Worm (Caenorhabditis elegans) whole organism, mixed stage, embryonic: ENCODE data around the gene nhr-139.

ENCODE experiments used
- M03D4.4 ChIP-seq: sonication (generic microtip); optimal IDR thresholded peaks from 2 replicates; lab custom pipeline; 2017; ENCODE audit warnings: mild to moderate bottlenecking, missing genetic modification characterization, missing compliant biosample characterization
- bed-3 ChIP-seq: fragments of 200-800 bp; sonication (Bioruptor generic); optimal IDR thresholded peaks from 3 replicates; lab custom pipeline; 2018; ENCODE audit warnings: mild to moderate bottlenecking, missing genetic modification characterization, moderate library complexity, missing compliant biosample characterization
- blmp-1 ChIP-seq: fragments of 150-350 bp; optimal IDR thresholded peaks from 2 replicates; lab custom pipeline; 2014; ENCODE audit warnings: missing biosample characterization, missing genetic modification characterization
- ceh-39 ChIP-seq: fragments of 150-350 bp; optimal IDR thresholded peaks from 2 replicates; lab custom pipeline; 2014; ENCODE audit warnings: missing biosample characterization, missing genetic modification characterization
- ceh-83 ChIP-seq: fragments of 200-800 bp; sonication (Bioruptor generic); optimal IDR thresholded peaks from 2 replicates; lab custom pipeline; 2018; ENCODE audit warnings: mild to moderate bottlenecking, missing genetic modification characterization, missing compliant biosample characterization
- ces-1 ChIP-seq: fragments of 150-350 bp; optimal IDR thresholded peaks from 2 replicates; lab custom pipeline; 2014; ENCODE audit warnings: missing biosample characterization, missing genetic modification reagents, missing genetic modification characterization
- cnd-1 ChIP-seq: fragments of 200-800 bp; sonication (Bioruptor generic); optimal IDR thresholded peaks from 2 replicates; lab custom pipeline; 2018; ENCODE audit warnings: mild to moderate bottlenecking, missing genetic modification characterization, missing compliant biosample characterization
- drap-1 ChIP-seq: fragments of 200-800 bp; sonication (Bioruptor generic); optimal IDR thresholded peaks from 3 replicates; lab custom pipeline; 2018; ENCODE audit warnings: mild to moderate bottlenecking, missing genetic modification characterization, missing compliant biosample characterization
- elt-1 ChIP-seq: sonication (generic microtip); optimal IDR thresholded peaks from 2 replicates; lab custom pipeline; 2017; ENCODE audit warnings: missing genetic modification characterization, mild to moderate bottlenecking, missing compliant biosample characterization, antibody characterized with exemption, moderate library complexity, borderline replicate concordance; ENCODE audit not compliant: insufficient read depth
- elt-3 ChIP-seq: fragments of 150-350 bp; optimal IDR thresholded peaks from 2 replicates; lab custom pipeline; 2014; ENCODE audit warnings: missing biosample characterization, missing genetic modification characterization
- flh-1 ChIP-seq: fragments of 200-800 bp; sonication (Bioruptor generic); optimal IDR thresholded peaks from 2 replicates; lab custom pipeline; 2018; ENCODE audit warnings: mild to moderate bottlenecking, missing genetic modification characterization, moderate library complexity, missing compliant biosample characterization
- ham-2 ChIP-seq: fragments of 200-800 bp; sonication (Bioruptor generic); optimal IDR thresholded peaks from 2 replicates; lab custom pipeline; 2018; ENCODE audit warnings: mild to moderate bottlenecking, missing genetic modification characterization, missing compliant biosample characterization
- hlh-1 ChIP-seq: fragments of 150-350 bp; optimal IDR thresholded peaks from 2 replicates; lab custom pipeline; 2014; ENCODE audit warnings: missing biosample characterization, missing genetic modification reagents, missing genetic modification characterization
- lin-13 ChIP-seq: fragments of 150-350 bp; optimal IDR thresholded peaks from 2 replicates; lab custom pipeline; 2014; ENCODE audit warnings: missing biosample characterization, missing genetic modification characterization
- lin-32 ChIP-seq: fragments of 200-800 bp; sonication (Bioruptor generic); optimal IDR thresholded peaks from 2 replicates; lab custom pipeline; 2018; ENCODE audit warnings: mild to moderate bottlenecking, missing genetic modification characterization, missing compliant biosample characterization
- lsy-2 ChIP-seq: fragments of 150-350 bp; optimal IDR thresholded peaks from 2 replicates; lab custom pipeline; 2014; ENCODE audit warnings: missing biosample characterization, missing genetic modification characterization
- mep-1 ChIP-seq: fragments of 150-350 bp; optimal IDR thresholded peaks from 2 replicates; lab custom pipeline; 2017; ENCODE audit warnings: missing biosample characterization, missing genetic modification reagents, missing genetic modification characterization, inconsistent platforms
- mls-2 ChIP-seq: sonication (generic microtip); optimal IDR thresholded peaks from 2 replicates; lab custom pipeline; 2016; ENCODE audit warnings: mild to moderate bottlenecking, missing genetic modification characterization, moderate library complexity, missing compliant biosample characterization
- nhr-12 ChIP-seq: fragments of 150-350 bp; optimal IDR thresholded peaks from 2 replicates; lab custom pipeline; 2014; ENCODE audit warnings: missing biosample characterization, missing genetic modification characterization
- nhr-2 ChIP-seq: fragments of 150-350 bp; optimal IDR thresholded peaks from 2 replicates; lab custom pipeline; 2014; ENCODE audit warnings: missing biosample characterization, missing genetic modification characterization
- nhr-237 ChIP-seq: fragments of 150-350 bp; optimal IDR thresholded peaks from 2 replicates; lab custom pipeline; 2014; ENCODE audit warnings: missing biosample characterization, missing genetic modification characterization
- nhr-28 ChIP-seq: fragments of 150-350 bp; optimal IDR thresholded peaks from 2 replicates; lab custom pipeline; 2014; ENCODE audit warnings: missing biosample characterization, missing genetic modification characterization
- nhr-76 ChIP-seq: sonication (generic microtip); optimal IDR thresholded peaks from 2 replicates; lab custom pipeline; 2017; ENCODE audit warnings: missing biosample characterization, missing genetic modification characterization
- pha-4 ChIP-seq: fragments of 150-350 bp; optimal IDR thresholded peaks from 2 replicates; lab custom pipeline; 2018; ENCODE audit warnings: missing biosample characterization, missing genetic modification reagents, missing genetic modification characterization
- sem-2 ChIP-seq: fragments of 200-800 bp; sonication (Bioruptor generic); optimal IDR thresholded peaks from 2 replicates; lab custom pipeline; 2018; ENCODE audit warnings: mild to moderate bottlenecking, missing genetic modification characterization, missing compliant biosample characterization
- snpc-4 ChIP-seq: fragments of 150-350 bp; optimal IDR thresholded peaks from 2 replicates; lab custom pipeline; 2014; ENCODE audit warnings: missing biosample characterization, missing genetic modification characterization
- sptf-1 ChIP-seq: sonication (generic microtip); optimal IDR thresholded peaks from 2 replicates; lab custom pipeline; 2017; ENCODE audit warnings: mild to moderate bottlenecking, missing genetic modification characterization, moderate library complexity, missing compliant biosample characterization
- unc-120 ChIP-seq: sonication (generic microtip); optimal IDR thresholded peaks from 2 replicates; lab custom pipeline; 2017; ENCODE audit warnings: missing genetic modification characterization, missing compliant biosample characterization; ENCODE audit not compliant: poor library complexity, severe bottlenecking
- unc-39 ChIP-seq: fragments of 150-350 bp; optimal IDR thresholded peaks from 2 replicates; lab custom pipeline; 2014; ENCODE audit warnings: missing biosample characterization, missing genetic modification characterization
- unc-62 ChIP-seq: fragments of 150-350 bp; optimal IDR thresholded peaks from 2 replicates; lab custom pipeline; 2014; ENCODE audit warnings: missing biosample characterization, missing genetic modification reagents, missing genetic modification characterization
- zip-8 ChIP-seq: fragments of 150-350 bp; optimal IDR thresholded peaks from 2 replicates; lab custom pipeline; 2014; ENCODE audit warnings: missing biosample characterization, missing genetic modification characterization

The nhr-139 gene

ce11 chrV:6982813-6983212 is 4.8 kb downstream of the nhr-139 start, which contains the start of gene nhr-161:
Gene nhr-161 (minus strand): TSS chrV:6982913.
- TF ChIP-seq mls-2 (tag; lab: Kevin White, UChicago), result no peak
- no peak for TF ChIP-seq ham-2 (GFP tag; lab: Kevin White, UChicago)
- no peak for TF ChIP-seq bed-3
- TF ChIP-seq nhr-76 (tag; lab: Kevin White, UChicago), result no peak
- no peak for TF ChIP-seq nhr-12
- no peak for TF ChIP-seq lin-32
- no peak for TF ChIP-seq blmp-1 (tag; lab: Kevin White, UChicago)
- TF ChIP-seq M03D4.4 (tag; lab: Kevin White, UChicago), result no peak
- TF ChIP-seq snpc-4 (tag; lab: Kevin White, UChicago), result no peak
- no peak for TF ChIP-seq nhr-28
- no peak for TF ChIP-seq nhr-2 (tag; lab: Kevin White, UChicago)
- no peak for TF ChIP-seq ces-1 (GFP tag; lab: Kevin White, UChicago)
- no peak for TF ChIP-seq sptf-1 (tag; lab: Kevin White, UChicago)
- no peak for TF ChIP-seq ceh-39 (tag; lab: Kevin White, UChicago)

- no peak for TF ChIP-seq lsy-2 (tag; lab: Kevin White, UChicago)
- TF ChIP-seq ceh-39 (tag; lab: Kevin White, UChicago), result no peak
- no peak for TF ChIP-seq blmp-1 (tag; lab: Kevin White, UChicago)
- TF ChIP-seq zip-8 (tag; lab: Kevin White, UChicago), result no peak
- no peak for TF ChIP-seq cnd-1 (tag; lab: Kevin White, UChicago)
- no peak for TF ChIP-seq sem-2 (GFP tag; lab: Kevin White, UChicago)
- no peak for TF ChIP-seq ceh-83 (GFP tag; lab: Kevin White, UChicago)
- no peak for TF ChIP-seq M03D4.4 (tag; lab: Kevin White, UChicago)
- no peak for TF ChIP-seq elt-1
- no peak for TF ChIP-seq hlh-1 (tag; lab: Kevin White, UChicago)
- TF ChIP-seq lin-32, result no peak
- no peak for TF ChIP-seq pha-4
- TF ChIP-seq ces-1 (GFP tag; lab: Kevin White, UChicago), result no peak
- TF ChIP-seq nhr-237 (tag; lab: Kevin White, UChicago), result no peak
- TF ChIP-seq ham-2 (GFP tag; lab: Kevin White, UChicago), result no peak
These were observed 8.6 kb downstream of the nhr-139 start, which contains the start of gene sre-12 for ce11 chrV:6979019-6979418. Gene sre-12 (minus strand): TSS chrV:6979119.

DNA sequence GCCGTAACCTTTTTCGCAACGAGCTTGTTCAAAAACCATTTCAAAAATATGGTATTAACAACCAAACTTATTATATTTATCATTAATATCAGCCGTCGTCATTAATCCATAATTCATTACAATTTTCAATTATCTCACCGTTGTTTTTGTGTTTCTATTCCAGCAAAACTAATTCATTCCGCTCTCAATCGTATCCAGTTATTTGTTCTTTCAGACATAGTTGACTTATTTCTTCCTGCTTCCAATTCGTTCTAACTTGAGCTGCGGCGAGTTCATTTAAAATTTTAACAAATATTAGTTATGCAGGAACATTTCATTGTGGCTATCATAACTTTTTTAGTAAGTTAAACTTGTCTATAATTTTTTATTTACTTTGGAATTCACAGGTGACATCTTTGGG is 11.5 kb downstream of the nhr-139 start, which contains the start of gene srx-16:
Gene srx-16 (plus strand): TSS at position 301 of the 400 bp plus-strand sequence.
- TF ChIP-seq ces-1 (GFP tag; lab: Kevin White, UChicago) (no peak), lin-32 (no peak), bed-3 (no peak), lin-13 (tag; lab: Kevin White, UChicago) (no peak), nhr-12 (no peak), mls-2 (tag; lab: Kevin White, UChicago) (no peak), lsy-2 (tag; lab: Kevin White, UChicago) (no peak), drap-1 (GFP tag; lab: Kevin White, UChicago) (no peak), pha-4 (no peak), sem-2 (GFP tag; lab: Kevin White, UChicago) (no peak), snpc-4 (tag; lab: Kevin White, UChicago) (no peak), elt-3 (tag; lab: Kevin White, UChicago) (no peak), elt-1 (no peak)

- no peak for TF ChIP-seq nhr-237 (tag; lab: Kevin White, UChicago)
- no peak for TF ChIP-seq mep-1
- no peak for TF ChIP-seq lin-32
- no peak for TF ChIP-seq ceh-39 (tag; lab: Kevin White, UChicago)
- no peak for TF ChIP-seq unc-120 (tag; lab: Kevin White, UChicago)
- no peak for TF ChIP-seq mls-2 (tag; lab: Kevin White, UChicago)
- no peak for TF ChIP-seq sem-2 (GFP tag; lab: Kevin White, UChicago)
- TF ChIP-seq zip-8 (tag; lab: Kevin White, UChicago), result no peak
- TF ChIP-seq sptf-1 (tag; lab: Kevin White, UChicago), result no peak
- TF ChIP-seq unc-39, result no peak
- no peak for TF ChIP-seq M03D4.4 (tag; lab: Kevin White, UChicago)
These were observed 16.0 kb downstream of the nhr-139 start, which contains the start of gene srx-59 for ce11 chrV:6971567-6971966. Gene srx-59 (plus strand): TSS chrV:6971867.

DNA sequence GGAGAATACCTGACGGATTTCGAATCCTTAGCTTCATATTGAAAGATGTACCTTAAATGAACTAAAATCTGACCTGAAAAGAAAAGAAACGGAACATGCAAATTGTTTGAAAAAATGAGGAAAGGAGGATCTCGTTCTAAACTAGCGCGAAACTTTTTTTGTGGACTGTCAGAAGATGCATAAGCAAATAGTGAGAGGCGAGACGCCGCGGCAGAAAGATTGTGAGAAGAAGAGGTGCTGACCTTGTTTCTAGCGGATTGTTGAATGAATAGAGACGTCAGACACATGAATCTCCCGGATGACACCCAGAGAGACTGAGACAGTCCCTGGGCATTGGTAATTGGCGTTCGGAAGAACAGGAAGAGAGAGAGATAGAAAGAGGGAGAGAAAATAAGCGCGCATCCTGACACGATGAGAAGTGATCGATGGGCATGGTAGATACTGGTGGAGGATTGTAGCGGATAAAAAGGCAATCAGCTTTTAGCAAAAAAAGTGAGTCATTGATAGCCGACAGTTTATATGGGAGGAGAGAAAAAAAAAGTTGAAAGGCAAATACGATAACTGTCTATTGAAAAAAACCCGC is 17.5 kb downstream of the nhr-139 start, which contains the start of gene ptr-15:
Gene ptr-15 (minus strand): TSS at position 51 of the 583 bp plus-strand sequence.
- TF ChIP-seq unc-62 (GFP tag; lab: Kevin White, UChicago), result peak; percentile 61
- TF ChIP-seq elt-1, result peak; percentile 80
- no peak for TF ChIP-seq unc-120 (tag; lab: Kevin White, UChicago)
- no peak for TF ChIP-seq nhr-12
- no peak for TF ChIP-seq sem-2 (GFP tag; lab: Kevin White, UChicago)
- TF ChIP-seq nhr-2 (tag; lab: Kevin White, UChicago), result no peak
- TF ChIP-seq flh-1 (GFP tag; lab: Kevin White, UChicago), result no peak
- no peak for TF ChIP-seq snpc-4 (tag; lab: Kevin White, UChicago)
- TF ChIP-seq ham-2 (GFP tag; lab: Kevin White, UChicago), result peak; percentile 91
- TF ChIP-seq nhr-28, result no peak
- TF ChIP-seq elt-3 (tag; lab: Kevin White, UChicago), result no peak
